Fruit fly (Drosophila melanogaster): ENCODE measurements around the gene CG6055.

CG6055 gene

DNA sequence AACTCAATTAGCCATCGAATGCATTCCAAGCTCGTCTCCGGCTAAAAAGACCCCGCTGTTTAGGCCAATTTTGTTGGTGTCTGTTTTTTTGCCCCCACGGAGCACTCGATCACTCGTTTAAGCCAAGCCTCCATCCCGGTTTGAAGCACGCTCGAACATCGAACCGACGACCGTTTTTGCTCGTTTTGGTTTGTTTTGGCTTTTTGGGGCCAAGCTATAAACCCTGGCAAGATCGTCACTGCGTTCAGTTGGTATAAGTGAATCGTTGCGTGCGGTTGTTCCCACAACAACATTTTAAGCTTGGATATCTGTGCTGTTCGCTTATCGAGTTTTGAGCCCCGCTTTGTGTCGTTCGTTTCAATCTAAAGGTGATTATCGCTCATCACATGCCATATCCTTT is at the start of gene CG6055:
CG6055 (plus strand) TSS at position 240 of the 400 bp plus-strand sequence.
- no peak for TF ChIP-seq noc (tag; optimal IDR thresholded peaks at IDR 0.05)

DNA sequence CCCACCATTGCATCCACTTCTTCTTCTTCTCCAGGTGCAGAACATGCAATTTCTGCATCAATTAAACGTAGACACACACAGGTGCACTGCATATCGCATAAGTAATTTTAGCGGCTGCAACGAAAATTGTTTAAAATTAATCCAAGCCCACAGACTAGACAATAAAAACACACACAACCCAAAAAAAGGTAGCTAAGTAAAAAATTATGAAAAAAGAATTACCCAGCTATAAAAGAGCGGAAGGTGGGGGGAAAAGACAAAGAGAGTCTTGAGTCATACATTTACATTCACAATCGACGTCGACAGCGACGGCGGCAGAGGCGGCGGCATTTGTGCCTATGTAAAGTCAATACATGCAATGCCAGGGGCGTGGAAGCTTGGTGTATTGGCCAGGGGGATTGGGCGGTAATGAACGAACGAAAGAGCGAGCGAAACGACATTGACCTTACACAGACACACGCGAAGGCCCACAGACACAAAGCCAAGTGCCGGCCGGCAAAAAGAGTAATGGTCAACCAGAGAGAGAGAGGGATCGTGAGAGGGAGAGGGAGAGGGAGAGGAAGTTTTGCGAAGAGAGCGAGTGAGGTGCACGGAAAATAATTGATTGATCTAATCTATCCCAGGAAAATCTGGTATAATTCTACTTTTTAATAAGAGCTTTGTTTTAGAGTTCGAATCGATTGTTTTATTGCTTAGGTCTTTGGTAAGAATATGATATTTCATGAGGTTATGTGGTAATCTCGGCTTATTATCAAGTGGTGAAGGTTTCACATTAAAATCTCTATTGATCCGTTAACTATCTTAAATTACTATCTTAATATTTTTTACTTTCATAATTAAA is 48.0 kb upstream of the CG6055 start:
- TF ChIP-seq noc (tag; optimal IDR thresholded peaks at IDR 0.05), result no peak

DNA sequence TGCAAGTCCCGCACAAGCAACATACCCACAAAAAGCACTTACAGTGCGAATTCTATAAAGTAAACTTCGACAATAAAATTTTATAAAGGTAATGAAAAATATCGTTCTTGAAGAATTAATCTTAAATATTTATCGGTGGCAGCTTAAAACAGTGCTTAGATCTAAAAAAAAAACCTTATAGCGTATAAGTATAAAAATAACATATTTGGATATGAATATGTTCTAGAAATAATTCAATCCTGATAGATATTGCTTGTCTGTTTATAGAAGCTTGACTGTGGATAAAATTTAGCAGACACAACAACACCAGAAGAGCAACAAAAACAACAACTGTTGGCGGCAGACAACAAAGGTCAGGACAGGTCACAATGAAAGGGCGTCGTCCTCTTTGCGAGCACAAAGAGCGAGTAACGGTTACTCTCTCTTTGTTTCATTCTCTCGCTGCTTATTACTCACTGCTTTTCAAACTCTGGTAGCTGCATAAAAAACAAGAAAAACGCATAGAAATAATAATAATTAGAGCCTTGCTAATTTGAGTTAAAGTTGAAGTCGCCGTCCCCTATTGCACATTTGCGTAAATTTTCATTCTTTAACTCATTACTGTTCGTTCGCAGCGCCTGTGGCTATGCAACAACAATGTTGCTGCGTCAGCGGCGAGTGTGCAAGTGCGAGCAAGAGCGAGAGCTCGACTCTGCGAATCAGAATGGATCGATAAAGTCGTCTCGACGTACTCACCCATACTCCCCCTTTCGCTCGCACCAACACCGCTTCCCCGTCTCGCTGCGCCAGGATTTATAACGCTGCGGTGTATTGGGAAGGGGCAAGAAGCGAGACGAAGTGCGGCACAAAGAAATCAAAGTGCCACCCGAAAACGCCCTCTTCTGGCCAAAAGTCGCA is 46.7 kb upstream of the CG6055 start:
- peak; percentile 32 for TF ChIP-seq noc (tag; optimal IDR thresholded peaks at IDR 0.05)

DNA sequence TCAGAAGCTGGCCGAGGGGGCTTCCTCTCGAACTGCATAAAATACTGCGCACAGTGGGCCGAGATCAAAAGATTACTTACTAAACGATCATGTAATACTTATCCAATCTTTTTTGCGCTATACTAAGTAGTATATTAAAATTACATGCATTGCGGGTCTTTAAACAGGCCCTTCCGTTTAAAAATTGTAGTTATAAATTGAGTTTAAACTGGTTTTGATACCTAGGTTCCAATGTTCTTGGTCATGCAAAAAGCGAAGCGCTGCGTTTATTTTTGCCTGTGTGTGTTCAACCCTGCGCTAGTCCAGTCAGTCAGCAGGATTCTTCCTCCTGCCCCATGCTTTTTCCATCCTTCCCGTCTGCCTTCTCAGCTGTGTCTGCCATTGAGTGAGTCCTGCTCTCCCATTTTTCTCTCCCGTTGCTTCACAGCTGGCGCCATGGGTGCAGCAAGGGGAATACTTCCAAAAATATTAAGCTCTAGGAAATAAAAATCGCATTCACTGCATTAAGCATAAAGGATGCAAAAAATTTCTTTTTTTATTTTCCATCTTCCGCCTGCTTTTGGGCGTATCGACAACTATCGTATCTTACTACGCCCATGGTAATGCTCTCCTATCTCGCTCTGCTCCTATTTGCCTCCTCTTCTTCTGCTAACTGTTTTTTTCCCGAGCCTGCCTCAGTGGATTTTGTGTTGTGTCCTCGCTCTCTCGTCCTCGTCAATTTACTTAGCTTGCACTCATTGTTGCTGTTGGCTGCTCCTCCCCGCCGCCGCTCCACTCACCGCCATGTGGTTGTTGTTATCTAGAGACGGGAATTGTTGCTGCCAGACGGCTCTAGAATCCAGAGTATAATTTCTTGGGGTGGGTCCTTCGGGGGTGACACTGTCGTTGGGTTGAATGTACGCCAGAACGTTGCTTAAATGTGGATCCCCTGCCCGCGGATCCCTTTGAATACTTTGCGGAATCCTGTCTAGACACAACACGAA is 45.7 kb upstream of the CG6055 start:
- TF ChIP-seq noc (tag; optimal IDR thresholded peaks at IDR 0.05), result peak; percentile 32

DNA sequence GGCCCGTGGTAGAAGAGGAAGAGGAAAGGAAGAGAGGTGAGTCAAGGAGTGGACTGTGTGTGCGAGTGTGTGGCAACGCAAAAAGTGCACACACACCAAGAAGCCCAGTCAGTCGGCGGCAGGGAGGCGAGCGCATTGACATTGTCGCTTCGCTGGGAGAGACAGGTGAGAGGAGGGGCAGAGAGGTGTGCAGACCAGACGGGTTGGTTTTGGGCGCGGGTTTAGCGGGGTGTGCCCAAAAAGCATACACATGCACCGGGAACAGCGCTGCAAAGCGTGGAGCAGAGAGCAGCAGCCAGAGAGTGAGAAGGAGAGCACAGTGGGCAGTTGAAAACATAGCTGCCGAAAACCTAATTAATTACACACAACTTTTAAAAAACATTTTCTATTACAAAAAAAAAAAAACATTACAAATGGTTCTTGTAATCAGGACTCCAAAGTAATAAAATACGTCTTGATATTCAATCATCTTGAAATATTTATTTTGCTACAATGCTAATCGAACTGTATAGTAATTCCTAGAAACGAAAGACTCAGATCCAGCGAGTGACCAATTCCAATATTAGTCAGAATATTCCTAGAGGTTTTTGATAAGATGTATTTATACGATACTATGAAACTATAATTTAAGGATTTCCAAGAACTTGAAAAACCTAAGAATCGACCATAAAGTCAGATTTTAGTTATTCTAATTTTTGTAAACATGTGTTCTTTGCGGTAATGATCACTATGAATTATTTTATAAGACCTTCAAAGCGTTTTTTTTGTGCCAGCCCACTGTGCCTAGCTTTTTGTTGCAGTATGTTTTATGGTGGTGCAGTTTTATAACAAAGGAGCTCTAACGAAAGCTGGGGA is 43.7 kb upstream of the CG6055 start:
- TF ChIP-seq noc (tag; optimal IDR thresholded peaks at IDR 0.05), result no peak

DNA sequence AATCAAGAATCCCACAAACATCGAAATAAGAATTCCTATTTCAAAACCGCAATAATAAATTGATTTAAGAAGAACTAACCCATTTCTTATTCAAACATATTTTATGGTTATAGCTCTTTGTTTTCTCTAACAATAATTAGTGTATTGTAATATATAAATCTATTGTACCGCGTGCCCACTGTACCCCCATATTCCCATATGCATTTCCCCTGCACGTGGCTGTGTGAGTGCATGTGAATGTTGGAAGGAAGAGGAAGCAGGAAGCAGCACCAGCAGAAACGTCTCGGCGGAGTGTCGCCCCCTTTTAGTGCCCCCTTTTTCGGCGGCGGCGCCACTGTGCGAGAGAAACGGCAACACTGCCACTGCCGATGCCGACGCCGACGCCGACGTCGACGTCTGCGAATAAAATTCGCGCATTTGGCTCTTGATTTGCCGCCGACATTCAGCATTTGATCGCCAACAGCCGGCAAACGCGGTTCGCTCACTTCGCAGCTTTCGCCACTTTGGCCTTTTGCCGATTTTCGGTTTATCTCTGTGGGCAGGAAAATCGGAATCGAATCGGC is 42.9 kb upstream of the CG6055 start:
- peak; percentile 79 for TF ChIP-seq noc (tag; optimal IDR thresholded peaks at IDR 0.05)

DNA sequence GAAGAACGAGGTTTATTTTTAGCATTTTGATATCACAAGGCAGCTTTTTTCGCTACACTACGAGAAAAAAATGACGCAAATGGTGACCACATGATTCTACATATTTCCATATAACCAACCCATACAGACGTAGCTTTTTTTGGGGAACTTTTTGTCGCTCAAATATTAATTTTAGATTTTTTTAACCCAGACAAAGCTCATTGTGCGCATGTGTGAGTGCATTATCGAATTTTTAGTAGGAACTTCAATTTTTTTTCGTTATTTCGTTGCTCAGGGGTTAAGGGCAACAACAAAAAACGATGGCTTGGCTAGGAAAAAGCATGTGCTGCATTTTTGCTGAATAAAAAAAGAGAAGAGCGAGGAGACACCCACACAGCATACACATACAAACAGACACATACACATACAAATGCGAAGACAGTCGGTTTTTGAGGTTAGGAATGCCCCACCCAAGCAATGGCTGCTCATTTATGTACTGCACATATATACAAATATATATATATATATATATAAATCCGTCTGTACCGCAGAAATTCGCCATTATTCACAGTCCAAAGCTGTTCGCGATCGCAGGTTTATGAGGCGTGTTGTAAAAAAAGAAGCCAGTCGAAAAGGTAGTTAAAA is 41.9 kb upstream of the CG6055 start:
- no peak for TF ChIP-seq noc (tag; optimal IDR thresholded peaks at IDR 0.05)

DNA sequence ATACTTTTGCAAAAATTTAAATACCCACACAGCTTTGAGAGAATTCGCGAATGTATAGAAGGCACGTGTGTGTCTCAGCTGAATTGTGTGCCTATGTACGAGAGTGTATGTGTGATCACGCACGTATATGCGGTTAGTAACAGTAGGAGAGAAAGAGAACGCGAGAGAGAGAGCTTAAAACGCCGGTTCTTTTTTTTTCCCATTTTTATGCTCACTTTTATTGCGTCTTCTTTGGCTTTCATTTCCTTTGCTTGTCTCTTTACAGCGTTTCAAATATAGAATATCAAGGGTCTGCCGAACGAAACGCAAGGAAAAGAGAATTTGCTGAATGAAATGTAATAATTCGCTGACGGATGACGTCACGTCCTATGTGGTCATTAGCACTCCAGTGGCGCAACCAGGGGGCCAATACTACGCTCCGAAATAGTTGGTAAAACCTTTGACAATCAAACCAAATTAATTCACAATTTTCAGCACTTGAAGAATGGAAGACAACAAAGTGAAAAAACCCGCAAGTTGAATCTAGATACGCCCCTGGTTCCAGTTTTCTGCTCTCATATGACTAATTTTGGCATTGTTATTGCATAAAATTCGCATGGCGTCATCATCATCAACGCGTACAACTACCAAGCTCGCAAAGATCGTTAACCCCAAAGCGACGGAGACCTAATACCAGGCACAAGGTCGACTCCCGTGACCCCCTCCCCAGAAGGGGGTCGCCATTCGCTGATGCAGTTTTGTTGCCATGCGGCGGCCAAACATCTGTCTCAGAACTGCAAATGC is 41.2 kb upstream of the CG6055 start:
- peak; percentile 87 for TF ChIP-seq noc (tag; optimal IDR thresholded peaks at IDR 0.05)

DNA sequence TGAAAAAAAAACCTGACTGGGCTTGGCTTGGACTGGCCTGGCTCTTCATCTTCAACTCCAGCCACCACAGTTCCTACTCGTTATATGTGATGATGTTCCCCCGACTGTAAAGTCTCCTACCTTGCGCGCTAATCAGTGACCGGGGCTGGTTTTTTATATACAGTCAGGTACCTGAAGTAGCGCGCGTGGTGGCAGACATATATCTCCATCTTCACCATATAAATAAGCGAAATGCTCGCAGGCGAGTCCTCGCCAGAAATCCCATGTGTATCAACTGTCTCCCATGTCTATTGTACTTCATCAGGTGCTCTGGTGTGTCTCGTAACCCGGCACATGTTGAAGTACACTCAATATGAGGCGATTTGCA is 40.7 kb upstream of the CG6055 start:
- TF ChIP-seq noc (tag; optimal IDR thresholded peaks at IDR 0.05), result no peak

DNA sequence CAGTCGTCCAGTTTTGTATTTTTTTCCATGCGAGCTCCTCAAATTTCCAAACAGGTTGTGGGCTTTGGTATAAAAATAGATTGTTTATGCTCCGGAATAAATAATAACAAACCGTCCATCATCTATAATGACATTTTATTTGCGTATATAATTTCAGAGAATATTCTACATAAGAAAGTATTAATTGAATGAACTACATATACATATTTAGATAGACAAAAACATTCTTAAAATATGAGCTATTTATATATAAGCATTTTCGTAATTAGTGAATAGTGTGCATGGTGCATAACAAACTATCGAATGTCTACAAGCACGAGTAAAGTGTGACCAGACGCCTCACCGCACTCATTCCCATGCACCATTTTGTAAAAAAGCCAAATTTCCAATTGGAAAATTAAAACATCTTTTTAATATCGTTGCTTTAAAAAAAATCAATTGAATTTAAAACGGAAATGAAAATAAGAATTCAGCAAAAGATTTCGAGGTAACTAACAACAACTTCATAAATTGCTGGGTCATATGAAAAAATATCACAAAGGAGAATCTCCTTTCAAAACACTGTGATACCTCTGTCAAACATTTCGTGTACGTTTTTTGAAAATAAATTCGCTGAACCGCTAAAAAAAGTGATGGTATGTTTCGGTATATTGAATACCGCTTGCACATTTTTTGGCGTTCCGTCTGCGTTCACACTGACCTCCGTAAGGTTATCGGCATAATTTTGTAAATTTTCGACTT is 39.8 kb upstream of the CG6055 start, which contains the start of gene muc:
muc (plus strand) TSS at position 541 of the 741 bp plus-strand sequence.
- no peak for TF ChIP-seq noc (tag; optimal IDR thresholded peaks at IDR 0.05)

DNA sequence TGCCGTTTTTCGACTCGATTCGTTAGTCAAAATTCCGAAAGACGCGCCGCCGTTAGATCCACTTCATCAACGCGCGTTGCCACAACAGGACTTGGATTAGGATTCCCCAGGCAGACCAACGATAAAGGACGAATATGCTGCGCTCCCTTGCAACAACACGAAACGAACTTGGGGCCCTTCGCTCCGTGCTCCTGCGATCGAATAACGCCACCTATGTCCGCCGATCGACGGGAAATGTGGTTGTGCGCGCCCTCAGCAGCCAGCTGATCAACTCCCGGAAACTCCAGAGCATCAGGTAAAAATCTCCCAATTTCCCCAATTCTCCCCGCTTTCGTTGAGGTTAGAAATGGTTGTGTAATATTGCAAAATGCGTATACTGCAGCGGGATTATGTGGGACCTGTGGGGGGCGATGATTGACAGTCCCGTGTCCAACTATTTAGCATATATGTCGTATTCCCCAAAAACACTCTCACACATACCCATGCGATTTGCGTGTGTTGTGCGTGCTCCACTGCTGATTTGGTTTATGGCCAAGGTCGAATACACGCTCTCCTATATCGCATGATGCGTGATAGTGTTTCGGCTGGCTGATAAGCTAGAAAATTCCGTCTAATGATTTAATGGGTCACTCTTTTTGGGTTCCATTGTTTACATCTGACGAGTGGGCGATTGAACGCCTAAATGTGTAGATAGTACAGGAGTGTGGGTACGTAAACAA is 39.1 kb upstream of the CG6055 start:
- TF ChIP-seq noc (tag; optimal IDR thresholded peaks at IDR 0.05), result peak; percentile 49

DNA sequence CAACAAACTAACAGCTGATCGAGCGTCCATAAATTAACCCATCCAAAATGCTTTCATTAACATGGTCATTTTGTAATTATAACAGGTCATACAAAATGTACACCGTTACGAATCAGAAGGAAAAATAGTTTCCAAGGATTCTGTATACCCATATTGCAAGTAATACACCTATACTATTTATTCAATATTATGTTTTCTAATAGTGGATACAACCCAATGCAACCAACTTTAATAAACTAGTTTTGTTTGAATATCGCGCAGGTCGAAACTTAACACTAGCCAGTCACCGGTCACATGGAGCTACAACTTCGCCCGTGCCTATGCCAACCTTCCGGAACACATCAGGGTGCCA is 38.6 kb upstream of the CG6055 start:
- no peak for TF ChIP-seq noc (tag; optimal IDR thresholded peaks at IDR 0.05)

All from whole organism, larva.